Worm (Caenorhabditis elegans) whole organism, midembryonic: ENCODE data around the gene rpac-40.

ENCODE experiments used
- cog-1 ChIP-seq: sonication (generic microtip); optimal IDR thresholded peaks from 2 replicates; lab custom pipeline; 2016; ENCODE audit warnings: missing genetic modification characterization, missing compliant biosample characterization
- flt-1 ChIP-seq: fragments of 200-800 bp; sonication (Bioruptor generic); IDR thresholded peaks from 2 replicates; pipeline ENCODE4 v1.3.6; 2022; ENCODE audit warnings: missing genetic modification characterization, missing compliant biosample characterization
- ref-1 ChIP-seq: fragments of 200-800 bp; sonication (Bioruptor generic); conservative IDR thresholded peaks from 2 replicates; pipeline ENCODE4 v1.3.6; 2022; ENCODE audit warnings: missing genetic modification reagents, missing genetic modification characterization, missing compliant biosample characterization
- ztf-23 ChIP-seq: fragments of 200-800 bp; sonication (Bioruptor generic); IDR thresholded peaks from 2 replicates; pipeline ENCODE4 v1.3.6; 2022; ENCODE audit warnings: missing genetic modification reagents, missing genetic modification characterization, missing compliant biosample characterization
- ztf-29 ChIP-seq: fragments of 200-800 bp; sonication (Bioruptor generic); IDR thresholded peaks from 2 replicates; pipeline ENCODE4 v1.3.6; 2022; ENCODE audit warnings: missing genetic modification reagents, missing genetic modification characterization, missing compliant biosample characterization

- no peak for TF ChIP-seq cog-1 (tag; lab: Kevin White, UChicago)
- no peak for TF ChIP-seq ztf-23
- no peak for TF ChIP-seq ztf-29
- no peak for TF ChIP-seq flt-1 (GFP tag; lab: Robert Waterston, UW)
- no peak for TF ChIP-seq ref-1 (GFP tag; lab: Robert Waterston, UW)
Observed at ce11 chrV:4248359-4248758, 49.1 kb downstream of the rpac-40 start.
